Worm (Caenorhabditis elegans) whole organism, L3 larva: ENCODE data around the gene gos-28.

ENCODE experiments used
- R02D3.7 ChIP-seq: fragments of 150-350 bp; optimal IDR thresholded peaks from 2 replicates; lab custom pipeline; 2014; ENCODE audit warnings: missing biosample characterization, missing genetic modification characterization
- ZK546.5 ChIP-seq: sonication (generic microtip); optimal IDR thresholded peaks from 2 replicates; lab custom pipeline; 2017; ENCODE audit warnings: missing biosample characterization, missing genetic modification characterization
- aly-2 ChIP-seq: fragments of 150-350 bp; optimal IDR thresholded peaks from 2 replicates; lab custom pipeline; 2014; ENCODE audit warnings: missing biosample characterization, missing genetic modification characterization
- ama-1 ChIP-seq: fragments of 150-350 bp; optimal IDR thresholded peaks from 2 replicates; lab custom pipeline; 2018
- ceh-16 ChIP-seq: sonication (generic microtip); optimal IDR thresholded peaks from 2 replicates; lab custom pipeline; 2017; ENCODE audit warnings: missing biosample characterization, missing genetic modification characterization
- ceh-28 ChIP-seq: fragments of 150-350 bp; optimal IDR thresholded peaks from 2 replicates; lab custom pipeline; 2014; ENCODE audit warnings: missing biosample characterization, missing genetic modification reagents, missing genetic modification characterization
- ceh-82 ChIP-seq: fragments of 150-350 bp; optimal IDR thresholded peaks from 2 replicates; lab custom pipeline; 2014; ENCODE audit warnings: missing biosample characterization, missing genetic modification characterization
- ceh-9 ChIP-seq: sonication (generic microtip); optimal IDR thresholded peaks from 2 replicates; lab custom pipeline; 2018; ENCODE audit warnings: missing biosample characterization, missing genetic modification characterization
- daf-12 ChIP-seq: fragments of 150-350 bp; optimal IDR thresholded peaks from 2 replicates; lab custom pipeline; 2014; ENCODE audit warnings: missing biosample characterization, missing genetic modification reagents, missing genetic modification characterization
- elt-2 ChIP-seq: sonication (generic microtip); optimal IDR thresholded peaks from 2 replicates; lab custom pipeline; 2016; ENCODE audit warnings: missing genetic modification reagents, mild to moderate bottlenecking, missing genetic modification characterization, missing compliant biosample characterization
- eor-1 ChIP-seq, 2 experiments: fragments of 150-350 bp; optimal IDR thresholded peaks; 2 replicates each; lab custom pipeline; 2014 to 2018; ENCODE audit warnings: missing biosample characterization in 2 of 2, missing genetic modification characterization in 2 of 2
- hmg-11 ChIP-seq: sonication (generic microtip); optimal IDR thresholded peaks from 2 replicates; lab custom pipeline; 2016; ENCODE audit warnings: missing genetic modification characterization, missing compliant biosample characterization
- jun-1 ChIP-seq: fragments of 150-350 bp; optimal IDR thresholded peaks from 2 replicates; lab custom pipeline; 2014; ENCODE audit warnings: missing biosample characterization, missing genetic modification reagents, missing genetic modification characterization
- lin-15B ChIP-seq: fragments of 150-350 bp; optimal IDR thresholded peaks from 2 replicates; lab custom pipeline; 2014; ENCODE audit warnings: missing biosample characterization, missing genetic modification characterization
- lin-39 ChIP-seq: fragments of 150-350 bp; optimal IDR thresholded peaks from 2 replicates; lab custom pipeline; 2018; ENCODE audit warnings: missing biosample characterization, missing genetic modification reagents, missing genetic modification characterization
- lsy-12 ChIP-seq: sonication (generic microtip); optimal IDR thresholded peaks from 2 replicates; lab custom pipeline; 2016; ENCODE audit warnings: mild to moderate bottlenecking, missing genetic modification characterization, missing compliant biosample characterization
- nfya-1 ChIP-seq: sonication (generic microtip); optimal IDR thresholded peaks from 2 replicates; lab custom pipeline; 2017; ENCODE audit warnings: missing genetic modification characterization, mild to moderate bottlenecking, missing compliant biosample characterization, antibody characterized with exemption, moderate library complexity; ENCODE audit not compliant: insufficient read depth
- nhr-23 ChIP-seq: fragments of 150-350 bp; optimal IDR thresholded peaks from 2 replicates; lab custom pipeline; 2014; ENCODE audit warnings: missing biosample characterization, missing genetic modification reagents, missing genetic modification characterization
- nhr-25 ChIP-seq: sonication (generic microtip); optimal IDR thresholded peaks from 2 replicates; lab custom pipeline; 2017; ENCODE audit warnings: missing biosample characterization, missing genetic modification characterization
- nhr-28 ChIP-seq: fragments of 150-350 bp; optimal IDR thresholded peaks from 2 replicates; lab custom pipeline; 2014; ENCODE audit warnings: missing biosample characterization, missing genetic modification characterization
- nhr-43 ChIP-seq: sonication (generic microtip); optimal IDR thresholded peaks from 2 replicates; lab custom pipeline; 2016; ENCODE audit warnings: mild to moderate bottlenecking, missing genetic modification characterization, missing compliant biosample characterization; ENCODE audit not compliant: poor library complexity, severe bottlenecking
- nhr-76 ChIP-seq: fragments of 150-350 bp; sonication (generic microtip); optimal IDR thresholded peaks from 5 replicates; lab custom pipeline; 2014; ENCODE audit warnings: missing biosample characterization, missing genetic modification characterization
- pha-4 ChIP-seq: fragments of 150-350 bp; optimal IDR thresholded peaks from 2 replicates; lab custom pipeline; 2014; ENCODE audit warnings: missing biosample characterization, missing genetic modification reagents, missing genetic modification characterization
- pqm-1 ChIP-seq: fragments of 150-350 bp; optimal IDR thresholded peaks from 2 replicates; lab custom pipeline; 2017; ENCODE audit warnings: missing biosample characterization, missing genetic modification characterization, inconsistent platforms
- sea-2 ChIP-seq: fragments of 150-350 bp; sonication (generic microtip); optimal IDR thresholded peaks from 4 replicates; lab custom pipeline; 2014; ENCODE audit warnings: missing biosample characterization, missing genetic modification reagents, missing genetic modification characterization
- snpc-4 ChIP-seq: fragments of 150-350 bp; optimal IDR thresholded peaks from 2 replicates; lab custom pipeline; 2014; ENCODE audit warnings: missing biosample characterization, missing genetic modification characterization
- tbx-2 ChIP-seq: sonication (generic microtip); optimal IDR thresholded peaks from 2 replicates; lab custom pipeline; 2016; ENCODE audit warnings: mild to moderate bottlenecking, missing genetic modification characterization, missing compliant biosample characterization
- unc-39 ChIP-seq: sonication (generic microtip); optimal IDR thresholded peaks from 4 replicates; lab custom pipeline; 2017; ENCODE audit warnings: missing biosample characterization, missing genetic modification characterization
- unc-62 ChIP-seq: fragments of 150-350 bp; sonication (generic microtip); optimal IDR thresholded peaks from 4 replicates; lab custom pipeline; 2014; ENCODE audit warnings: missing biosample characterization, missing genetic modification reagents, missing genetic modification characterization
- zag-1 ChIP-seq: fragments of 150-350 bp; optimal IDR thresholded peaks from 2 replicates; lab custom pipeline; 2014; ENCODE audit warnings: missing biosample characterization, missing genetic modification characterization
- ztf-11 ChIP-seq: fragments of 150-350 bp; optimal IDR thresholded peaks from 2 replicates; lab custom pipeline; 2014; ENCODE audit warnings: missing biosample characterization, missing genetic modification characterization
- ztf-4 ChIP-seq: fragments of 150-350 bp; optimal IDR thresholded peaks from 2 replicates; lab custom pipeline; 2014; ENCODE audit warnings: missing biosample characterization, missing genetic modification characterization

Gene gos-28

ce11 chrIII:7331671-7332070 lies 17.3 kb downstream of the gos-28 start:
- no peak for TF ChIP-seq ceh-9
- TF ChIP-seq tbx-2 (tag; lab: Kevin White, UChicago): no peak
- TF ChIP-seq ZK546.5 (tag; lab: Kevin White, UChicago): no peak
- TF ChIP-seq zag-1 (tag; lab: Kevin White, UChicago): no peak
- no peak for TF ChIP-seq ceh-16 (tag; lab: Kevin White, UChicago)
- TF ChIP-seq sea-2 (GFP tag; lab: Kevin White, UChicago): no peak
- no peak for TF ChIP-seq R02D3.7
- TF ChIP-seq aly-2: no peak
- TF ChIP-seq, all 47 proteins: peak for 0

DNA sequence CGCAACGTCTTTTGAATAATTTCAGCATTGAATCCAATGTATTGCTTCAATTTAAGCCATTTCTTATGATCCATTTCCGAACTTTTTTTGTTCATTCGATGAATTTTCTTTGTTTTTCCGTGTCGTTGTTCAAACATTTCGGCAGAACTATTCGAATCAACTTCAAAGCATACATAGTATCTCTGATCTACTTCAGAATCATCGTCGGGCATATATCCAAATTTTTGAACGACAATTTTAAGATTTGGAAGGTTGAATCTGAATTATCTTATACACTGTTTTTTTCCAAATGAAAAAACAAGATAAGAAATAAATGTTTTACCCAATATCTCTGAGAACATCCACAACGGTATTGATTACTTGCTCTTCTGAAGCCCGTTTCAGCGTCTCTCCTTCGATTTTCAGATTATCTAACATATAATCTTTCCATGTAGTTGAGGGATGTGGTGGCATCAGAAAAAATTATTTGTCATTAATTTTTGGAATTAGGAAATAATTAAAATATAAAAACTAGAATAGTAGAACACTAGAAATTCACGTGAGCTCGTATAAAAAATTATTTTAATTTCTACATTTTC lies 19.7 kb downstream of the gos-28 start, which contains the start of gene lab-2:
TSS of gene lab-2 (minus strand) at position 453 of the 578 bp plus-strand sequence.
- TF ChIP-seq ztf-4 (tag; lab: Kevin White, UChicago): peak; percentile 4
- TF ChIP-seq daf-12: no peak
- TF ChIP-seq nhr-25 (tag; lab: Kevin White, UChicago): peak; percentile 33
- peak; percentile 20 for TF ChIP-seq elt-2 (tag; lab: Kevin White, UChicago)
- TF ChIP-seq jun-1 (tag; lab: Kevin White, UChicago): peak; percentile 13
- TF ChIP-seq nfya-1 (tag; lab: Kevin White, UChicago): no peak
- peak; percentile 79 for TF ChIP-seq ama-1 (lab: Kevin White, UChicago)
- TF ChIP-seq aly-2: peak; percentile 15
- TF ChIP-seq lsy-12 (tag; lab: Kevin White, UChicago): peak; percentile 66

DNA sequence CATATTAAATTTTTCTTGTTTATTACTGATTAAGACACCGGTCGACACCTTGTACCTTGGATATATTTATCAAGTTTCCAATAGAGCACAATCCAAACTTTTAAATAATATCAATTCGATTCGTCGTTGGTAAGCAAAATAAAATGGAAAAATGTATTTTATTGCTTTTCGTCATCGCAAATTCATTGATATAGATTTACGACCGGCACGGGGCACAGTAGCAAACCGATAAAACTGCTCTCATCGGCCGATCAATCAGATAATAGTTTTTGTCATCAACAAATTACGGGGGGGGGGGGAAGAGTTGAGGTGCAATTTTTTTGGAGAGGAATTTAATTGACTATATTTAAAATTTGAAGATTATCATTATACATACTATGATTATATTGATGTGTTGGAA lies 25.6 kb downstream of the gos-28 start:
- TF ChIP-seq elt-2 (tag; lab: Kevin White, UChicago) (peak; percentile 69), sea-2 (GFP tag; lab: Kevin White, UChicago) (no peak), zag-1 (tag; lab: Kevin White, UChicago) (no peak), pqm-1 (peak; percentile 1), snpc-4 (no peak)

DNA sequence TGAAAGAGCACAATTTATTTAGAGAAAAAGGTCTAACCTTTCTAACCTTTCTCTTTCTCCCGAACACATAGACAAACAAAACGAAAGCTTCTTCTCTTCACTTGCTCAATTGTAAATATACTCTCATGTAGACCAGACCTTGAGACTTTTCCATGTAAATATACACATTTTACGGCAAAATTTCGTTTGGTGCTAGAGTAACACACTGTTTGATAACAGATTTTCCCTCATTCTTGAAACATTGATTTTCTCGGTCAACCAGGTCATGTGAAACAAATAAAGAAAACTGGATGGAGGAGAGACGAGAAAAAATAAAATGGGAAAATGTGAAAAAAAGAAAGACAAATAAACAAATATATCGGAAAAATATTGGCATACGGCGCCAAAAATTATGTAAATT lies 27.0 kb downstream of the gos-28 start:
- TF ChIP-seq pqm-1: peak; percentile 34
- peak; percentile 99 for TF ChIP-seq pha-4
- TF ChIP-seq elt-2 (tag; lab: Kevin White, UChicago): peak; percentile 55
- TF ChIP-seq unc-62: no peak
- no peak for TF ChIP-seq lin-15B (tag; lab: Kevin White, UChicago)
- TF ChIP-seq, all 47 proteins: peak for 3

- TF ChIP-seq elt-2 (tag; lab: Kevin White, UChicago) (peak; percentile 18), ceh-28 (tag; lab: Kevin White, UChicago) (no peak), pha-4 (peak; percentile 77), pqm-1 (peak; percentile 69), ztf-11 (tag; lab: Kevin White, UChicago) (no peak)
These were observed 29.6 kb downstream of the gos-28 start, which contains the start of gene F56C9.8 for ce11 chrIII:7319390-7319789. Gene F56C9.8, minus strand, starts transcription at chrIII:7319509.

- TF ChIP-seq pha-4 (peak; percentile 74), nhr-28 (tag; lab: Kevin White, UChicago) (no peak), elt-2 (tag; lab: Kevin White, UChicago) (peak; percentile 32)
These were observed 31.6 kb downstream of the gos-28 start for ce11 chrIII:7317354-7317753.

DNA sequence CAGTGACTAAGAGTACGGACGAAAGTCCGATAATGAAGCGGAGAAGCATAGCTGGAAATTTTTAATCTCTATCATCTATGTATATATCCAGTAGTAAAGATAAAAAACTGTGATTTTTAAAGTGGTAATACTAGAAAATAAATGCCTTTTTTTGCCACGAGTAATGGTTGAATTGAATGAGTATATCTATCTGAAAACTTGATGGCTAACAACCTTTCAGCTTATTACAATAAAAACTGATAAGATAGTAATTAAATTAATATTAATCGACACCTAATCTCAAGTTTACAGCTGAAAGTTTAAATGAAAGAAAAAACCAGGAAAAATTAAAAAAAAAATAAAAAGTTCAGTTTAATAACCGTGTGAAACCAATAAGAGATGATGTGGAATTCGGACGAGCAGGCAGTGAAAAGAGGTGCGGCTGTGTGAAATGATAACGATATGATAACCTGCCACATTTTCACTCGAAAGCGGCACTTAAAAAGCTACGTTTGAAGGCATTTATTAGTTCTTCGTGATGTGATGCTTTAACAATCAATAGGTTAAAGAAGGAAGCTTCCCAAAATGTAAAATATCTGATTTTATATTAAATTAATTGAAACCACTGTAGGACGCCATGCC lies 33.9 kb downstream of the gos-28 start, which contains the start of gene nspg-6:
TSS of gene nspg-6 (minus strand) at position 51 of the 621 bp plus-strand sequence.
- TF ChIP-seq pqm-1 (peak; percentile 48), zag-1 (tag; lab: Kevin White, UChicago) (no peak), elt-2 (tag; lab: Kevin White, UChicago) (peak; percentile 81), ZK546.5 (tag; lab: Kevin White, UChicago) (no peak), nhr-43 (tag; lab: Kevin White, UChicago) (no peak)

ce11 chrIII:7314473-7314872 lies 34.5 kb downstream of the gos-28 start:
- TF ChIP-seq daf-12: no peak
- TF ChIP-seq eor-1 (tag; optimal IDR thresholded peaks at IDR 0.05; lab: Kevin White, UChicago): no peak
- no peak for TF ChIP-seq nhr-23 (tag; lab: Kevin White, UChicago)
- no peak for TF ChIP-seq lin-39 (tag; lab: Kevin White, UChicago)
- no peak for TF ChIP-seq jun-1 (tag; lab: Kevin White, UChicago)
- TF ChIP-seq lsy-12 (tag; lab: Kevin White, UChicago): no peak
- TF ChIP-seq hmg-11 (tag; lab: Kevin White, UChicago): no peak
- TF ChIP-seq unc-62: no peak
- TF ChIP-seq pqm-1: no peak
- TF ChIP-seq ceh-16 (tag; lab: Kevin White, UChicago): no peak
- no peak for TF ChIP-seq nhr-43 (tag; lab: Kevin White, UChicago)
- no peak for TF ChIP-seq ceh-28 (tag; lab: Kevin White, UChicago)
- TF ChIP-seq ceh-82 (tag; lab: Kevin White, UChicago): no peak
- TF ChIP-seq nhr-76: no peak
- no peak for TF ChIP-seq unc-39 (tag; lab: Kevin White, UChicago)
